Fruit fly (Drosophila melanogaster) whole organism, embryonic: ENCODE measurements around the gene CG16852.

Source experiments
- CG3726 ChIP-seq: fragments of 200-800 bp; sonication (Bioruptor generic); IDR thresholded peaks from 3 replicates; pipeline ENCODE4, ENCODE4 v1.3.6; 2022; ENCODE audit warnings: missing biosample characterization, missing genetic modification characterization
- D19A ChIP-seq: fragments of 200-800 bp; optimal IDR thresholded peaks from 3 replicates; lab custom pipeline; 2019; ENCODE audit warnings: missing biosample characterization, mild to moderate bottlenecking, missing genetic modification characterization, moderate library complexity
- MBD-R2 ChIP-seq: fragments of 200-800 bp; sonication (Bioruptor generic); IDR thresholded peaks from 2 replicates; pipeline ENCODE4 v1.3.6; 2022; ENCODE audit warnings: missing biosample characterization, missing genetic modification characterization
- Sry-δ ChIP-seq: fragments of 200-800 bp; sonication (Bioruptor generic); optimal IDR thresholded peaks from 2 replicates; lab custom pipeline; 2016; ENCODE audit warnings: missing biosample characterization, missing genetic modification characterization
- corto ChIP-seq: fragments of 200-800 bp; sonication (Bioruptor generic); optimal IDR thresholded peaks from 2 replicates; lab custom pipeline; 2016; ENCODE audit warnings: missing biosample characterization, mild to moderate bottlenecking, missing genetic modification characterization, moderate library complexity
- gem ChIP-seq: fragments of 200-800 bp; sonication (Bioruptor generic); optimal IDR thresholded peaks from 2 replicates; lab custom pipeline; 2019; ENCODE audit warnings: missing biosample characterization, mild to moderate bottlenecking, missing genetic modification characterization, moderate library complexity
- pan ChIP-seq, 4 experiments: fragments of >200 bp in 3 of 4; fragments of 200-800 bp in 1 of 4; sonication (Bioruptor generic) in 1 of 4; optimal IDR thresholded peaks in 3 of 4; IDR thresholded peaks in 1 of 4; 2 replicates each; pipeline versions ENCODE4 v1.3.6 to Lab custom; 2017 to 2022; ENCODE audit warnings: missing biosample characterization in 2 of 4, missing genetic modification characterization in 2 of 4, mixed read lengths in 1 of 4
- pb ChIP-seq: fragments of 200-800 bp; sonication (Bioruptor generic); optimal IDR thresholded peaks from 3 replicates; lab custom pipeline; 2016; ENCODE audit warnings: missing biosample characterization, missing genetic modification characterization
- phol ChIP-seq: fragments of 200-800 bp; sonication (Bioruptor generic); optimal IDR thresholded peaks from 3 replicates; lab custom pipeline; 2018; ENCODE audit warnings: missing biosample characterization, mild to moderate bottlenecking, missing genetic modification characterization, moderate library complexity
- seq ChIP-seq: fragments of 200-800 bp; sonication (Bioruptor generic); IDR thresholded peaks from 2 replicates; pipeline ENCODE4 v1.3.6; 2022; ENCODE audit warnings: missing biosample characterization, missing genetic modification characterization
- unc-4 ChIP-seq: fragments of 200-800 bp; sonication (Bioruptor generic); IDR thresholded peaks from 2 replicates; pipeline ENCODE4 v1.3.6; 2022; ENCODE audit warnings: missing biosample characterization, missing genetic modification characterization; ENCODE audit not compliant: partially characterized antibody

The CG16852 gene

DNA sequence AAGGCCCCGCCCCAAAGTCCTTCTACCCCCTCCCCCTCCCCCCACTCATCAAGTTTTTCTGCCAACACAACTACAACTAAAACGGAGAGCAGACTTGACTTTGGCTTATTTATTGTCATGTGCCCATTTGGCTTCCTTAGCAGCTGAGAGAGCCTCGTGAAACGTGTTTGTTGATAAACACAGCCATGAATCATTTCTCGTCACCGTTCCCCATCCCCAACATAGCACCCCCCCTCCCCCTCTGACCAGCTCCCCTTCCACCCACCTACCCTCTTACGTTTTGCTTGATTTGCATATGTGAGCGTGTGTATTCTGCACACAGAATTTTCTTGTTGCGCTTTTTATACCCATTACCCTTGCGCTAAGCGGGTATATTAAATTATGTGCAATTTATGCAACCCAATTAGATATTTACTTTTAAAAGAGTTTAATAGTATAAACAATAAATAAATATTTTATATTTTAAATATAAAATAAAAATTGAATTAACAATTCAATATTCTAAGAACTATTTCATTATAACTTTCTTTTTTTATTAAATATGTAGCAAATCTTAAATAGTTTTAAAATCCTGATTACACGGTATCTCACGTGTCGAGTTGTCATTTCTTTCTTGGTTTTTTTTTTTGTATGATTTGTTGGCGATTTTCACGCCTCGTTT is 31.4 kb downstream of the CG16852 start (continued):
- TF ChIP-seq phol (tag; lab: Kevin White, UChicago): peak; percentile 49
- TF ChIP-seq seq (GFP tag; lab: Robert Waterston, UW): no peak
- no peak for TF ChIP-seq pb (GFP tag; lab: Kevin White, UChicago)
- no peak for TF ChIP-seq MBD-R2 (GFP tag; lab: Robert Waterston, UW)
- no peak for TF ChIP-seq Sry-δ (GFP tag; lab: Kevin White, UChicago)

DNA sequence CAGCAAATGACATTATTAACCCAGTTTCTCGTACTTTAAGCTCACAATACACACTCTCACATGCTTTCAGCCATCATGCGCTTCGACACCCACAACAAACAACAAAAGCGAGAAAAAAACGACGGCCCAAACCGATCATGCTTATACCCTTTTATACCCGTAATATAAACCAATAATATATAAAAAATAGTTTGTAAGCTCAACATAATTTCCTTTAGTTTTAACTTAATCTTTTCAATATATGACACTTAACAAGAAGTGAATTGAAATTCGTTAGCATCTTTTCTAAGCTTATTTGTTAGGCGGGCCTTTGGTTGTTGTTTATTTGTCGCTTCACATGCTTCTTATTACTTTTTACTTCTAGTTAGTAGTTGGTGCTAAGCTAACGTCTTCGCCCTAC is 46.1 kb downstream of the CG16852 start:
- TF ChIP-seq corto (GFP tag; lab: Kevin White, UChicago) (no peak), unc-4 (GFP tag; lab: Robert Waterston, UW) (no peak), D19A (tag; lab: Kevin White, UChicago) (peak; percentile 76), pan (optimal IDR thresholded peaks at IDR 0.05; lab: Kevin White, UChicago) (no peak), pan (GFP tag; optimal IDR thresholded peaks at IDR 0.05 in 1 of 2, IDR thresholded peaks at IDR 0.05 in 1 of 2) (peak in 1 of 2 experiments; percentile 29), CG3726 (GFP tag; lab: Robert Waterston, UW) (no peak), gem (peak; percentile 1)
